Fruit fly (Drosophila melanogaster): ENCODE results near the gene CG9391.

DNA sequence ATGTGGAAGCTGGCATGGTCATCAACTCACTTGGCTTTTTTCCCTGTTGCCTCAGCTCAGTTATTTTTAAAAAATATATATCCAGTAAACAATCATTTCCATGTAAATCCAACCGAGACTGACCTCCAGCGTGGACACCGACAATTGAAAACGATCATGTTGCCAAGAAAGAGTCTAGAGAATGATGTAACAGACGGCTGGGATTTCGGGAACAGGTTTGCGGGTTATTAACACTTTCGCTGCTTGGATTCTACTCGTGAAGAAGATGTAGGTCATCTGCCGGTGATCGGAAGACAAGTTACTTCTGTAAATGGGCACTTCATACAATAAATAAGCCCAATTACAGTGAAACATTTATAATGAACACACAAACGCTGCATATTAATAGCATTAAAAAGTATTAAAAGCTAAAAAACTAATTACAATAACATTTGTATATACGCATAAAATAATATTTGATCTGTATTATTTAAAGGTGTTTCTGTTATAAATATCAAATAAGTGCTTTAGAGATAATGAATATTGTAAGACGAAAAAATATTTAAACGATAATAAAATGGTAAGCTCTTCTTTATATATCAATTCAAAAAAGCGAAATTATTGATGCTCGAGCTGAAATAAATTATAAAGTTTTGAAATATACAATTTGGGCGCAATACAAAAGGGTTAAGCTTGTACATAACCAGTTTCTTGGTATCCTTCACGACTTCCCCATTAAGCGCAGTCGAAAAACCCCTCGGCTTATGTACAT lies 33.8 kb upstream of the CG9391 start:
- no peak for TF ChIP-seq CG15336 (GFP tag; IDR thresholded peaks at IDR 0.05)
- TF ChIP-seq topi (GFP tag; optimal IDR thresholded peaks at IDR 0.05): no peak
- no peak for TF ChIP-seq Lpt (GFP tag; optimal IDR thresholded peaks at IDR 0.05)
- TF ChIP-seq eg (GFP tag; IDR thresholded peaks at IDR 0.05): no peak
- no peak for TF ChIP-seq lz (GFP tag; optimal IDR thresholded peaks at IDR 0.05)
- TF ChIP-seq Gug (GFP tag; IDR thresholded peaks at IDR 0.05): no peak
- TF ChIP-seq CG10631 (GFP tag; optimal IDR thresholded peaks at IDR 0.05): no peak
- TF ChIP-seq Hr4 (GFP tag; optimal IDR thresholded peaks at IDR 0.05): no peak
- no peak for TF ChIP-seq Eip75B (GFP tag; optimal IDR thresholded peaks at IDR 0.05)
- no peak for TF ChIP-seq OdsH (GFP tag; optimal IDR thresholded peaks at IDR 0.05)
- no peak for TF ChIP-seq CG8319 (GFP tag; optimal IDR thresholded peaks at IDR 0.05)
- TF ChIP-seq CG34406 (GFP tag; optimal IDR thresholded peaks at IDR 0.05): no peak
- no peak for TF ChIP-seq CG8119 (GFP tag; IDR thresholded peaks at IDR 0.05)
- TF ChIP-seq Ets21C (GFP tag; optimal IDR thresholded peaks at IDR 0.05): no peak

Data from whole organism, prepupa.